Fruit fly (Drosophila melanogaster) S2 (cell line): ENCODE measurements around the gene CG17477.

Source experiments
- CG8478 ChIP-seq: fragments of >200 bp; optimal IDR thresholded peaks from 2 replicates; lab custom pipeline; 2018
- CTCF ChIP-seq, 2 experiments: fragments of >200 bp; optimal IDR thresholded peaks; 2 replicates each; lab custom pipeline; 2018

- no peak for TF ChIP-seq CTCF (optimal IDR thresholded peaks at IDR 0.05; lab: Kevin White, UChicago)
- no peak for TF ChIP-seq CG8478 (lab: Kevin White, UChicago)
Measured at dm6 chr3R:17122796-17123504, 3.8 kb downstream of the CG17477 start.
